Fruit fly (Drosophila melanogaster) whole organism, embryonic: ENCODE measurements around the gene Nmt.
A peak's percentile ranks its signal among the peaks of the same experiment; 100 is the strongest.

ENCODE experiments used
- Ada2b ChIP-seq: fragments of 200-800 bp; sonication (Bioruptor generic); IDR thresholded peaks from 2 replicates; pipeline ENCODE4 v1.3.6; 2022; ENCODE audit warnings: missing biosample characterization, missing genetic modification characterization
- CG10209 ChIP-seq: fragments of 200-800 bp; sonication (Bioruptor generic); optimal IDR thresholded peaks from 3 replicates; lab custom pipeline; 2017; ENCODE audit warnings: missing biosample characterization, mild to moderate bottlenecking, missing genetic modification characterization, missing genetic modification reagents
- CG10267 ChIP-seq: fragments of 200-800 bp; sonication (Bioruptor generic); optimal IDR thresholded peaks from 2 replicates; lab custom pipeline; 2018; ENCODE audit warnings: missing biosample characterization, mild to moderate bottlenecking, missing genetic modification characterization, moderate library complexity
- CG11456 ChIP-seq: fragments of 200-800 bp; sonication (Bioruptor generic); IDR thresholded peaks from 3 replicates; pipeline ENCODE4 v1.3.6; 2022; ENCODE audit warnings: missing biosample characterization, missing genetic modification characterization
- CG11723 ChIP-seq: fragments of 200-800 bp; sonication (Bioruptor generic); optimal IDR thresholded peaks from 2 replicates; lab custom pipeline; 2017; ENCODE audit warnings: missing biosample characterization, mild to moderate bottlenecking, missing genetic modification characterization
- CG12659 ChIP-seq: fragments of 200-800 bp; sonication (Bioruptor generic); optimal IDR thresholded peaks from 3 replicates; lab custom pipeline; 2017; ENCODE audit warnings: mild to moderate bottlenecking, missing biosample characterization, missing genetic modification reagents, missing genetic modification characterization
- CG12942 ChIP-seq: fragments of 200-800 bp; sonication (Bioruptor generic); optimal IDR thresholded peaks from 3 replicates; lab custom pipeline; 2016; ENCODE audit warnings: missing biosample characterization, missing genetic modification characterization
- CG17612 ChIP-seq: fragments of 200-800 bp; sonication (Bioruptor generic); IDR thresholded peaks from 2 replicates; pipeline ENCODE4 v1.3.6; 2022; ENCODE audit warnings: missing biosample characterization, missing genetic modification characterization
- CG17802 ChIP-seq: fragments of 200-800 bp; sonication (Bioruptor generic); optimal IDR thresholded peaks from 2 replicates; lab custom pipeline; 2018; ENCODE audit warnings: missing biosample characterization, mild to moderate bottlenecking, missing genetic modification characterization, moderate library complexity
- CG31365 ChIP-seq: fragments of 200-800 bp; sonication (Bioruptor generic); optimal IDR thresholded peaks from 2 replicates; lab custom pipeline; 2018; ENCODE audit warnings: missing biosample characterization, mild to moderate bottlenecking, missing genetic modification characterization
- CG31388 ChIP-seq: fragments of 200-800 bp; sonication (Bioruptor generic); optimal IDR thresholded peaks from 2 replicates; lab custom pipeline; 2016; ENCODE audit warnings: missing biosample characterization, missing genetic modification characterization
- CG3281 ChIP-seq: fragments of 200-800 bp; sonication (Bioruptor generic); optimal IDR thresholded peaks from 3 replicates; lab custom pipeline; 2017; ENCODE audit warnings: missing biosample characterization, mild to moderate bottlenecking, missing genetic modification characterization
- CG34376 ChIP-seq: fragments of 200-800 bp; sonication (Bioruptor generic); optimal IDR thresholded peaks from 2 replicates; lab custom pipeline; 2018; ENCODE audit warnings: missing biosample characterization, mild to moderate bottlenecking, missing genetic modification characterization
- CG4820 ChIP-seq: fragments of 200-800 bp; sonication (Bioruptor generic); optimal IDR thresholded peaks from 3 replicates; lab custom pipeline; 2016; ENCODE audit warnings: missing biosample characterization, missing genetic modification characterization
- CG5953 ChIP-seq: fragments of 200-800 bp; sonication (Bioruptor generic); IDR thresholded peaks from 2 replicates; pipeline ENCODE4 v1.3.6; 2022; ENCODE audit warnings: missing biosample characterization, missing genetic modification characterization
- CG6272 ChIP-seq: fragments of 200-800 bp; sonication (Bioruptor generic); IDR thresholded peaks from 2 replicates; pipeline ENCODE4 v1.3.6; 2022; ENCODE audit warnings: missing biosample characterization, missing genetic modification characterization
- CG8290 ChIP-seq, 3 experiments: fragments of 200-800 bp; sonication (Bioruptor generic); optimal IDR thresholded peaks; 2 replicates each; lab custom pipeline; 2016 to 2019; ENCODE audit warnings: missing biosample characterization in 3 of 3, missing genetic modification characterization in 3 of 3, mild to moderate bottlenecking in 2 of 3, moderate library complexity in 1 of 3
- Dll ChIP-seq: fragments of 200-800 bp; sonication (Bioruptor generic); IDR thresholded peaks from 4 replicates; pipeline ENCODE4 v1.3.6; 2022; ENCODE audit warnings: missing biosample characterization, missing genetic modification characterization; ENCODE audit not compliant: partially characterized antibody
- Dref ChIP-seq: fragments of 200-800 bp; sonication (Bioruptor generic); IDR thresholded peaks from 2 replicates; pipeline ENCODE4 v1.3.6; 2022; ENCODE audit warnings: missing biosample characterization, missing genetic modification characterization
- E2f2 ChIP-seq: fragments of 200-800 bp; sonication (Bioruptor generic); IDR thresholded peaks from 2 replicates; pipeline ENCODE4 v1.3.6; 2022; ENCODE audit warnings: missing biosample characterization, missing genetic modification characterization
- HmgZ ChIP-seq: fragments of 200-800 bp; sonication (Bioruptor generic); optimal IDR thresholded peaks from 2 replicates; lab custom pipeline; 2018; ENCODE audit warnings: missing biosample characterization, mild to moderate bottlenecking, missing genetic modification characterization
- Hsf ChIP-seq: fragments of 200-800 bp; sonication (Bioruptor generic); optimal IDR thresholded peaks from 3 replicates; lab custom pipeline; 2016; ENCODE audit warnings: missing biosample characterization, missing genetic modification characterization
- Kr ChIP-seq: fragments of 200-800 bp; sonication (Bioruptor generic); optimal IDR thresholded peaks from 2 replicates; lab custom pipeline; 2017; ENCODE audit warnings: missing biosample characterization, mild to moderate bottlenecking, missing genetic modification characterization
- Lhr ChIP-seq: fragments of 200-800 bp; sonication (Bioruptor generic); optimal IDR thresholded peaks from 3 replicates; lab custom pipeline; 2017; ENCODE audit warnings: mild to moderate bottlenecking, missing biosample characterization, missing genetic modification reagents, missing genetic modification characterization
- NK7.1 ChIP-seq: fragments of 200-800 bp; sonication (Bioruptor generic); optimal IDR thresholded peaks from 3 replicates; lab custom pipeline; 2016; ENCODE audit warnings: missing biosample characterization, missing genetic modification characterization
- Optix ChIP-seq: fragments of 200-800 bp; sonication (Bioruptor generic); IDR thresholded peaks from 3 replicates; pipeline ENCODE4 v1.3.6; 2022; ENCODE audit warnings: missing biosample characterization, missing genetic modification characterization
- Ravus ChIP-seq: fragments of 200-800 bp; sonication (Bioruptor generic); IDR thresholded peaks from 2 replicates; pipeline ENCODE4 v1.3.6; 2022; ENCODE audit warnings: missing biosample characterization, missing genetic modification characterization
- Sox100B ChIP-seq: fragments of 200-800 bp; sonication (Bioruptor generic); optimal IDR thresholded peaks from 3 replicates; lab custom pipeline; 2018; ENCODE audit warnings: missing biosample characterization, mild to moderate bottlenecking, missing genetic modification characterization
- Sox102F ChIP-seq: fragments of 200-800 bp; sonication (Bioruptor generic); optimal IDR thresholded peaks from 2 replicates; lab custom pipeline; 2018; ENCODE audit warnings: missing biosample characterization, mild to moderate bottlenecking, missing genetic modification characterization, moderate library complexity
- Sry-δ ChIP-seq: fragments of 200-800 bp; sonication (Bioruptor generic); optimal IDR thresholded peaks from 2 replicates; lab custom pipeline; 2016; ENCODE audit warnings: missing biosample characterization, missing genetic modification characterization
- Taf1 ChIP-seq: fragments of 200-800 bp; sonication (Bioruptor generic); IDR thresholded peaks from 2 replicates; pipeline ENCODE4 v1.3.6; 2022; ENCODE audit warnings: missing biosample characterization, missing genetic modification characterization
- Tbp ChIP-seq: fragments of >200 bp; optimal IDR thresholded peaks from 2 replicates; lab custom pipeline; 2018; ENCODE audit warnings: missing biosample characterization, missing genetic modification characterization
- amos ChIP-seq: fragments of 200-800 bp; sonication (Bioruptor generic); IDR thresholded peaks from 2 replicates; pipeline ENCODE4 v1.3.6; 2022; ENCODE audit warnings: missing biosample characterization, missing genetic modification characterization; ENCODE audit not compliant: partially characterized antibody
- ash1 ChIP-seq: fragments of 200-800 bp; sonication (Bioruptor generic); optimal IDR thresholded peaks from 2 replicates; lab custom pipeline; 2018; ENCODE audit warnings: missing biosample characterization, mild to moderate bottlenecking, missing genetic modification characterization
- dm ChIP-seq: fragments of 200-800 bp; sonication (Bioruptor generic); optimal IDR thresholded peaks from 3 replicates; lab custom pipeline; 2016; ENCODE audit warnings: missing biosample characterization, missing genetic modification characterization
- esg ChIP-seq: fragments of 200-800 bp; sonication (Bioruptor generic); conservative IDR thresholded peaks from 2 replicates; pipeline ENCODE4 v1.3.6; 2022; ENCODE audit warnings: missing biosample characterization, missing genetic modification characterization
- eve ChIP-seq, 2 experiments: fragments of >200 bp; optimal IDR thresholded peaks; 2 replicates each; lab custom pipeline; 2017; ENCODE audit warnings: missing biosample characterization in 2 of 2, missing genetic modification characterization in 2 of 2
- fru ChIP-seq: fragments of >200 bp; optimal IDR thresholded peaks from 2 replicates; lab custom pipeline; 2017
- gcm ChIP-seq: fragments of 200-800 bp; sonication (Bioruptor generic); optimal IDR thresholded peaks from 2 replicates; lab custom pipeline; 2019; ENCODE audit warnings: missing biosample characterization, mild to moderate bottlenecking, missing genetic modification characterization, moderate library complexity
- jigr1 ChIP-seq: fragments of 200-800 bp; sonication (Bioruptor generic); IDR thresholded peaks from 3 replicates; pipeline ENCODE4 v1.3.6; 2022; ENCODE audit warnings: missing biosample characterization, missing genetic modification characterization
- knrl ChIP-seq: fragments of 200-800 bp; sonication (Bioruptor generic); IDR thresholded peaks from 3 replicates; pipeline ENCODE4 v1.3.6; 2022; ENCODE audit warnings: missing biosample characterization, missing genetic modification characterization; ENCODE audit not compliant: partially characterized antibody
- lab ChIP-seq: fragments of 200-800 bp; sonication (Bioruptor generic); optimal IDR thresholded peaks from 3 replicates; lab custom pipeline; 2017; ENCODE audit warnings: missing biosample characterization, missing genetic modification characterization, mild to moderate bottlenecking, moderate library complexity, missing genetic modification reagents
- lilli ChIP-seq: fragments of 200-800 bp; sonication (Bioruptor generic); optimal IDR thresholded peaks from 3 replicates; lab custom pipeline; 2016; ENCODE audit warnings: missing biosample characterization, missing genetic modification characterization
- lmd ChIP-seq: fragments of 200-800 bp; sonication (Bioruptor generic); IDR thresholded peaks from 2 replicates; pipeline ENCODE4 v1.3.6; 2022; ENCODE audit warnings: missing biosample characterization, missing genetic modification characterization
- mam ChIP-seq: fragments of 200-800 bp; sonication (Bioruptor generic); optimal IDR thresholded peaks from 3 replicates; lab custom pipeline; 2016; ENCODE audit warnings: missing biosample characterization, missing genetic modification characterization
- pzg ChIP-seq: fragments of 200-800 bp; sonication (Bioruptor generic); optimal IDR thresholded peaks from 3 replicates; lab custom pipeline; 2018; ENCODE audit warnings: missing biosample characterization, mild to moderate bottlenecking, missing genetic modification characterization, moderate library complexity
- salm ChIP-seq: fragments of 200-800 bp; sonication (Bioruptor generic); optimal IDR thresholded peaks from 2 replicates; lab custom pipeline; 2018; ENCODE audit warnings: missing biosample characterization, mild to moderate bottlenecking, missing genetic modification characterization
- sens ChIP-seq: fragments of 200-800 bp; sonication (Bioruptor generic); peaks from one replicate; lab custom pipeline; 2016; ENCODE audit warnings: missing biosample characterization, missing genetic modification characterization
- trh ChIP-seq: fragments of 200-800 bp; sonication (Bioruptor generic); optimal IDR thresholded peaks from 2 replicates; lab custom pipeline; 2016; ENCODE audit warnings: missing biosample characterization, missing genetic modification characterization
- wor ChIP-seq: fragments of 200-800 bp; sonication (Bioruptor generic); IDR thresholded peaks from 2 replicates; pipeline ENCODE4 v1.3.6; 2022; ENCODE audit warnings: missing biosample characterization, missing genetic modification characterization

Nmt gene

DNA sequence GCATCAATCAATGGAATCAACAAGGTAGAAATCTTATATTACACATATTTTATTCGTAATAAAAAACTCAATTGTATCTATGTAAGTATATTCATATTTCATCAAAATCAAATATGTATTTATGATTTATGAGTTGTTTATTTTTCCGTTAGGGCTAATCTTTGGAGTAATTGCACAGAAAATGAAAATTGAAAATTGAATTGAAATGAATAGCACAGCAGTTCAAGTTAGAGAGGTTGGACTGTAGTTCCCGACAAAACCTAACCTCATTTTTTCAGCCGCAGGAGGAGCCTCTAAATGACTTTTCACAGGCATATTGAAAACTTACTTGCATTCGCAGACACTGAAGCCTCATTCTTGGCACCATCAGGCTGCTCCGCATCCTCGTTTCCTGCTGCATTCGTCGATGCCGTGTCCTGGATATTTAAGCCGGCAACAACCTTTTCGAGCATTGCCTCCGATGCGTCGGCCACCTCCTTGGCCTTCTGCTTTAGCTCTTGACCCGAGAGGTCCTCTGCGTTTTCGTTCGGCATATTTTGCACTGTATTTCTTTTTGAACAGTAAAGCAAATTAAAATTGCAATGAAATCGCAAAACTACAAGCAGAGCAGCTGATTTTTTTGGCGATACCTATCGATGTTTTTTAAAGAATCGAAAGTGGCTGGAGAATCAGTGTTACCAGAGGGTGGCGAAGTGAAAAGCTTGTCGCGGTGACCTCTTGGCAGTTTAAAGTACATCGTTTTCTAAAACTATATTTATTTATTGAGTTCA, at the start of gene Nmt (continued):
- peak; percentile 42; the same call in 1 of the 2 replicates for TF ChIP-seq esg (GFP tag; lab: Robert Waterston, UW)
- no peak for TF ChIP-seq CG3281 (GFP tag; lab: Kevin White, UChicago)
- no peak for TF ChIP-seq Kr
- TF ChIP-seq eve (GFP tag; optimal IDR thresholded peaks at IDR 0.05; lab: Kevin White, UChicago): no peak
- TF ChIP-seq Ravus (GFP tag; lab: Robert Waterston, UW): no peak
- no peak for TF ChIP-seq Optix (GFP tag; lab: Robert Waterston, UW)
- no peak for TF ChIP-seq fru
- peak; percentile 57 for TF ChIP-seq Sox102F
- peak; percentile 67; the same call in 2 of the 3 replicates for TF ChIP-seq knrl (GFP tag; lab: Robert Waterston, UW)
- TF ChIP-seq wor (GFP tag; lab: Robert Waterston, UW): no peak
- no peak for TF ChIP-seq trh
- TF ChIP-seq Sry-δ (GFP tag; lab: Kevin White, UChicago): peak; percentile 68
- TF ChIP-seq HmgZ (tag; lab: Kevin White, UChicago): no peak
- TF ChIP-seq CG17802 (tag; lab: Kevin White, UChicago): no peak
- TF ChIP-seq salm (tag; lab: Kevin White, UChicago): no peak
- TF ChIP-seq lab (GFP tag; lab: Kevin White, UChicago): no peak
- no peak for TF ChIP-seq jigr1 (GFP tag; lab: Robert Waterston, UW)
- no peak for TF ChIP-seq CG17612 (GFP tag; lab: Robert Waterston, UW)
- peak; percentile 36 for TF ChIP-seq CG10209 (GFP tag; lab: Kevin White, UChicago)
- TF ChIP-seq CG12659 (GFP tag; lab: Kevin White, UChicago): peak; percentile 6
- peak; percentile 30 for TF ChIP-seq Hsf (GFP tag; lab: Kevin White, UChicago)
- TF ChIP-seq CG4820 (GFP tag; lab: Kevin White, UChicago): no peak
- TF ChIP-seq gcm (GFP tag; lab: Kevin White, UChicago): no peak
- TF ChIP-seq dm (GFP tag; lab: Kevin White, UChicago): no peak
- TF ChIP-seq ash1 (GFP tag; lab: Kevin White, UChicago): no peak
- TF ChIP-seq CG10267 (tag; lab: Kevin White, UChicago): peak; percentile 24
- TF ChIP-seq Taf1 (GFP tag; lab: Robert Waterston, UW): no peak
- no peak for TF ChIP-seq CG31365
- TF ChIP-seq Lhr (GFP tag; lab: Kevin White, UChicago): no peak
- TF ChIP-seq E2f2 (GFP tag; lab: Robert Waterston, UW): peak; percentile 86
- TF ChIP-seq mam (GFP tag; lab: Kevin White, UChicago): peak; percentile 38
- no peak for TF ChIP-seq Sox100B
- TF ChIP-seq CG34376: no peak
- no peak for TF ChIP-seq NK7.1
- peak; percentile 85 for TF ChIP-seq amos (GFP tag; lab: Robert Waterston, UW)
- peak; percentile 82 for TF ChIP-seq Dll (GFP tag; lab: Robert Waterston, UW)
- TF ChIP-seq CG31388: no peak
- no peak for TF ChIP-seq lmd (GFP tag; lab: Robert Waterston, UW)
- TF ChIP-seq CG12942 (GFP tag; lab: Kevin White, UChicago): peak; percentile 14
- peak; percentile 75 for TF ChIP-seq Dref
- TF ChIP-seq sens (GFP tag; lab: Kevin White, UChicago): peak; percentile 71
- 0 out of 2 replicates have a peak, but pooled peaks have one; percentile 36 for TF ChIP-seq Ada2b (GFP tag; lab: Robert Waterston, UW)
- peak; percentile 7; the same call in 1 of the 2 replicates for TF ChIP-seq CG5953 (GFP tag; lab: Robert Waterston, UW)
- no peak for TF ChIP-seq CG11723
- no peak for TF ChIP-seq CG6272 (GFP tag; lab: Robert Waterston, UW)
- no peak for TF ChIP-seq Tbp
- peak; percentile 77 for TF ChIP-seq pzg (GFP tag; lab: Kevin White, UChicago)
- no peak for TF ChIP-seq CG11456 (GFP tag; lab: Robert Waterston, UW)
- TF ChIP-seq CG8290 (GFP tag; optimal IDR thresholded peaks at IDR 0.05; lab: Kevin White, UChicago): no peak
- peak in 1 of 2 experiments; percentile 3 for TF ChIP-seq CG8290 (tag; optimal IDR thresholded peaks at IDR 0.05; lab: Kevin White, UChicago)
- TF ChIP-seq lilli (GFP tag; lab: Kevin White, UChicago): peak; percentile 59
